Fruit fly (Drosophila melanogaster): Measurements from ENCODE around the gene Ir67c.
A peak's percentile ranks its signal among the peaks of the same experiment; 100 is the strongest.

Gene Ir67c

dm6 chr3L:10387233-10387925 lies 46.5 kb downstream of the Ir67c start (continued):
- TF ChIP-seq fd85E (GFP tag; optimal IDR thresholded peaks at IDR 0.05) (no peak), OdsH (GFP tag; optimal IDR thresholded peaks at IDR 0.05) (peak; percentile 57), vri (GFP tag; optimal IDR thresholded peaks at IDR 0.05) (no peak), Ets96B (tag; optimal IDR thresholded peaks at IDR 0.05) (peak; percentile 72), CG8119 (GFP tag; IDR thresholded peaks at IDR 0.05) (peak; percentile 79), topi (GFP tag; optimal IDR thresholded peaks at IDR 0.05) (peak; percentile 22), CG32006 (GFP tag; optimal IDR thresholded peaks at IDR 0.05) (peak; percentile 85), CG6276 (GFP tag; optimal IDR thresholded peaks at IDR 0.05) (peak; percentile 51), acj6 (GFP tag; optimal IDR thresholded peaks at IDR 0.05) (peak; percentile 60), CG10669 (GFP tag; optimal IDR thresholded peaks at IDR 0.05) (peak; percentile 71), Blimp-1 (GFP tag; optimal IDR thresholded peaks at IDR 0.05) (no peak), CG4318 (GFP tag; optimal IDR thresholded peaks at IDR 0.05) (peak; percentile 73), Hr4 (GFP tag; optimal IDR thresholded peaks at IDR 0.05) (peak; percentile 81), Eip78C (GFP tag) (peak; percentile 80), esn (GFP tag; optimal IDR thresholded peaks at IDR 0.05) (peak; percentile 60), CG10631 (GFP tag; optimal IDR thresholded peaks at IDR 0.05) (peak; percentile 53), CG34406 (GFP tag; optimal IDR thresholded peaks at IDR 0.05) (peak; percentile 43), CG8632 (GFP tag; optimal IDR thresholded peaks at IDR 0.05) (peak; percentile 39), ss (GFP tag; optimal IDR thresholded peaks at IDR 0.05) (peak; percentile 59 to 87), Eip75B (GFP tag; optimal IDR thresholded peaks at IDR 0.05) (peak; percentile 64), Hr39 (GFP tag; optimal IDR thresholded peaks at IDR 0.05) (peak; percentile 19), CG11762 (GFP tag; optimal IDR thresholded peaks at IDR 0.05; ENCODE audit: insufficient read depth) (peak; percentile 38), svp (GFP tag) (peak; percentile 63), Sox15 (GFP tag; optimal IDR thresholded peaks at IDR 0.05) (peak; percentile 12), CG6808 (GFP tag; optimal IDR thresholded peaks at IDR 0.05) (peak; percentile 76), Sox14 (GFP tag; optimal IDR thresholded peaks at IDR 0.05) (peak; percentile 74), net (GFP tag; optimal IDR thresholded peaks at IDR 0.05) (peak; percentile 42), CG11294 (GFP tag; IDR thresholded peaks at IDR 0.05) (peak; percentile 46), dac (GFP tag; optimal IDR thresholded peaks at IDR 0.05) (peak; percentile 52), Sox102F (GFP tag; optimal IDR thresholded peaks at IDR 0.05) (peak; percentile 25), Met (GFP tag; optimal IDR thresholded peaks at IDR 0.05) (peak; percentile 66), achi (GFP tag; optimal IDR thresholded peaks at IDR 0.05) (peak; percentile 63), Hr38 (GFP tag; optimal IDR thresholded peaks at IDR 0.05) (no peak), CG11902 (GFP tag; optimal IDR thresholded peaks at IDR 0.05) (no peak), CG9139 (GFP tag; optimal IDR thresholded peaks at IDR 0.05) (peak; percentile 60)

- TF ChIP-seq CG8119 (GFP tag; IDR thresholded peaks at IDR 0.05) (0 out of 3 replicates have a peak, but pooled peaks have one; percentile 6), CG10631 (GFP tag; optimal IDR thresholded peaks at IDR 0.05) (no peak), CG11762 (GFP tag; optimal IDR thresholded peaks at IDR 0.05; ENCODE audit: insufficient read depth) (no peak), ss (GFP tag; optimal IDR thresholded peaks at IDR 0.05) (peak in 1 of 2 experiments; percentile 43), dsx (GFP tag; optimal IDR thresholded peaks at IDR 0.05; ENCODE audit: poor library complexity, severe bottlenecking) (peak; percentile 23), CG6792 (GFP tag; optimal IDR thresholded peaks at IDR 0.05) (no peak), CG8319 (GFP tag; optimal IDR thresholded peaks at IDR 0.05) (no peak), CG7368 (GFP tag; optimal IDR thresholded peaks at IDR 0.05) (no peak), CG32006 (GFP tag; optimal IDR thresholded peaks at IDR 0.05) (no peak), fkh (GFP tag; optimal IDR thresholded peaks at IDR 0.05) (no peak), Hr39 (GFP tag; optimal IDR thresholded peaks at IDR 0.05) (no peak), CG6808 (GFP tag; optimal IDR thresholded peaks at IDR 0.05) (peak; percentile 1), CG6163 (GFP tag; IDR thresholded peaks at IDR 0.05) (no peak; the same call in 2 of the 3 replicates)
Measured at dm6 chr3L:10386601-10387000, 47.3 kb downstream of the Ir67c start.

Measured in whole organism, prepupa.